Worm (Caenorhabditis elegans) whole organism, young adult: ENCODE measurements around the gene vps-54.

Experiments used
- K12H6.12 ChIP-seq: fragments of 200-800 bp; sonication (Bioruptor generic); optimal IDR thresholded peaks from 2 replicates; lab custom pipeline; 2018; ENCODE audit warnings: mild to moderate bottlenecking, missing genetic modification characterization, missing compliant biosample characterization
- Y79H2A.3 ChIP-seq: fragments of 200-800 bp; sonication (Bioruptor generic); conservative IDR thresholded peaks from 2 replicates; pipeline ENCODE4 v1.3.6; 2022; ENCODE audit warnings: missing genetic modification reagents, missing genetic modification characterization, missing compliant biosample characterization
- ama-1 ChIP-seq, 3 experiments: fragments of 150-350 bp in 1 of 3; sonication (generic microtip) in 2 of 3; optimal IDR thresholded peaks; 2 replicates each; lab custom pipeline; 2014 to 2018; ENCODE audit warnings: missing biosample characterization in 2 of 3, missing genetic modification characterization in 2 of 3, missing genetic modification reagents in 2 of 3
- bed-2 ChIP-seq: fragments of 200-800 bp; sonication (Bioruptor generic); IDR thresholded peaks from 2 replicates; pipeline ENCODE4 v1.3.6; 2022; ENCODE audit warnings: missing genetic modification reagents, missing genetic modification characterization, missing compliant biosample characterization
- ceh-58 ChIP-seq: fragments of 200-800 bp; sonication (Bioruptor generic); IDR thresholded peaks from 2 replicates; pipeline ENCODE4 v1.3.6; 2022; ENCODE audit warnings: missing genetic modification characterization, missing compliant biosample characterization
- egrh-3 ChIP-seq: fragments of 200-800 bp; sonication (Bioruptor generic); IDR thresholded peaks from 2 replicates; pipeline ENCODE4 v1.3.6; 2022; ENCODE audit warnings: missing genetic modification reagents, missing genetic modification characterization, missing compliant biosample characterization
- let-607 ChIP-seq, 2 experiments: fragments of 200-800 bp in 1 of 2; sonication (Bioruptor generic) in 1 of 2; sonication (generic microtip) in 1 of 2; optimal IDR thresholded peaks; 2 replicates each; lab custom pipeline; 2016 to 2018; ENCODE audit warnings: mild to moderate bottlenecking in 2 of 2, missing compliant biosample characterization in 2 of 2, missing genetic modification characterization in 2 of 2, moderate library complexity in 2 of 2, missing genotype in 1 of 2
- nfya-2 ChIP-seq: fragments of 200-800 bp; sonication (Bioruptor generic); IDR thresholded peaks from 2 replicates; pipeline ENCODE4 v1.3.6; 2022; ENCODE audit warnings: missing genetic modification reagents, missing genetic modification characterization, missing compliant biosample characterization
- nhr-90 ChIP-seq: sonication (generic microtip); optimal IDR thresholded peaks from 2 replicates; lab custom pipeline; 2016; ENCODE audit warnings: missing genotype, mild to moderate bottlenecking, missing genetic modification characterization, missing compliant biosample characterization
- pha-4 ChIP-seq: fragments of 150-350 bp; sonication (generic microtip); optimal IDR thresholded peaks from 2 replicates; lab custom pipeline; 2014; ENCODE audit warnings: missing biosample characterization, missing genetic modification reagents, missing genetic modification characterization
- snpc-4 ChIP-seq, 5 experiments: fragments of 150-350 bp in 1 of 5; sonication (generic microtip) in 4 of 5; optimal IDR thresholded peaks; 2 replicates each; lab custom pipeline; 2014 to 2018; ENCODE audit warnings: missing genetic modification characterization in 5 of 5, missing biosample characterization in 3 of 5, antibody characterized with exemption in 2 of 5, mild to moderate bottlenecking in 2 of 5, missing compliant biosample characterization in 2 of 5, missing genotype in 2 of 5, moderate library complexity in 2 of 5, missing genetic modification reagents in 1 of 5
- tbp1 ChIP-seq: fragments of 200-800 bp; sonication (Bioruptor generic); optimal IDR thresholded peaks from 2 replicates; lab custom pipeline; 2018; ENCODE audit warnings: mild to moderate bottlenecking, missing genetic modification characterization, missing compliant biosample characterization
- tlf-1 ChIP-seq: fragments of 200-800 bp; sonication (Bioruptor generic); optimal IDR thresholded peaks from 2 replicates; lab custom pipeline; 2018; ENCODE audit warnings: mild to moderate bottlenecking, missing genetic modification characterization, missing compliant biosample characterization
- ztf-25 ChIP-seq: fragments of 200-800 bp; sonication (Bioruptor generic); IDR thresholded peaks from 2 replicates; pipeline ENCODE4 v1.3.6; 2022; ENCODE audit warnings: missing genetic modification reagents, missing genetic modification characterization, missing compliant biosample characterization

- TF ChIP-seq nhr-90 (tag; lab: Kevin White, UChicago) (no peak), ama-1 (optimal IDR thresholded peaks at IDR 0.05; lab: Kevin White, UChicago) (no peak), ama-1 (GFP tag; optimal IDR thresholded peaks at IDR 0.05; lab: Kevin White, UChicago) (no peak), nfya-2 (GFP tag; lab: Robert Waterston, UW) (no peak), Y79H2A.3 (GFP tag; lab: Robert Waterston, UW) (no peak), ztf-25 (no peak), pha-4 (tag; lab: Kevin White, UChicago) (no peak), tbp1 (GFP tag; lab: Kevin White, UChicago) (no peak), egrh-3 (GFP tag; lab: Robert Waterston, UW) (no peak), bed-2 (no peak), tlf-1 (GFP tag; lab: Kevin White, UChicago) (no peak), snpc-4 (GFP tag; optimal IDR thresholded peaks at IDR 0.05; lab: Kevin White, UChicago) (no peak), snpc-4 (tag; optimal IDR thresholded peaks at IDR 0.05; lab: Kevin White, UChicago) (no peak), K12H6.12 (no peak), let-607 (tag; optimal IDR thresholded peaks at IDR 0.05; lab: Kevin White, UChicago) (no peak), ceh-58 (GFP tag; lab: Robert Waterston, UW) (no peak)
Measured at ce11 chrV:10602051-10602937, 26.1 kb upstream of the vps-54 start, which contains the start of gene H27A22.1.
